Fruit fly (Drosophila melanogaster): ENCODE data around the gene Lectin-galC1.
A peak's percentile ranks its signal among the peaks of the same experiment; 100 is the strongest.

The Lectin-galC1 gene

DNA sequence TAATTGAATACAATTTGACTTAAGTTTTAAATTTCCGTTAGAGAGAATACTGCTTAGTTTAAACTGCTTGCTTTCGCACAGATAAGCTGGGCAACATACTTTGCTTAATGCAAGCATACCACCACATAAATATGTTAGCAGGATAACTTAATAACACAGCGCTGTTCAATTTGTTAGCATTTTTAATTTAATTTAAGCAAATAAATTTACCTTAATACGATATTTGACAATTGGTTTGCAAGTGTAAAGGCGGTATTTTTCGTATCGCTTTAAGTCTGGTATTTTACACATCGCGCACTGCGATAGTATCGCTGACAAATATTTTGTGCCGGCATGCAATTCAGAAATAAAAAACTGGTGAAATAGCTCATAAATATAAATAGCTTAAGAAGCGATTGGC is 13.1 kb downstream of the Lectin-galC1 start, which contains the start of gene RtcB (continued):
- no peak for TF ChIP-seq sqz (GFP tag; optimal IDR thresholded peaks at IDR 0.05)
- TF ChIP-seq BtbVII (GFP tag; optimal IDR thresholded peaks at IDR 0.05), result no peak
- TF ChIP-seq caup (GFP tag; optimal IDR thresholded peaks at IDR 0.05; ENCODE audit: severe bottlenecking), result no peak
- no peak for TF ChIP-seq CG10274 (GFP tag; optimal IDR thresholded peaks at IDR 0.05)
- no peak for TF ChIP-seq CG16863 (GFP tag; optimal IDR thresholded peaks at IDR 0.05)
- no peak for TF ChIP-seq pan (optimal IDR thresholded peaks at IDR 0.05)
- no peak for TF ChIP-seq pan (GFP tag; optimal IDR thresholded peaks at IDR 0.05 in 1 of 2, IDR thresholded peaks at IDR 0.05 in 1 of 2)
- TF ChIP-seq CG8765 (GFP tag; IDR thresholded peaks at IDR 0.05), result no peak
- no peak for TF ChIP-seq Antp (GFP tag; optimal IDR thresholded peaks at IDR 0.05)
- no peak for TF ChIP-seq CG6272 (GFP tag; IDR thresholded peaks at IDR 0.05)
- TF ChIP-seq z (GFP tag; IDR thresholded peaks at IDR 0.05), result no peak
- no peak for TF ChIP-seq CG5953 (GFP tag; IDR thresholded peaks at IDR 0.05)
- TF ChIP-seq schlank (tag; optimal IDR thresholded peaks at IDR 0.05), result no peak
- TF ChIP-seq croc (GFP tag; conservative IDR thresholded peaks at IDR 0.05), result no peak
- no peak for TF ChIP-seq zen (tag; optimal IDR thresholded peaks at IDR 0.05)
- TF ChIP-seq CG11504 (tag; optimal IDR thresholded peaks at IDR 0.05), result peak; percentile 33
- TF ChIP-seq CG8281 (tag; optimal IDR thresholded peaks at IDR 0.05), result no peak
- TF ChIP-seq odd (GFP tag; optimal IDR thresholded peaks at IDR 0.05), result no peak
- TF ChIP-seq nom (GFP tag; optimal IDR thresholded peaks at IDR 0.05), result no peak
- TF ChIP-seq CG11085 (GFP tag; IDR thresholded peaks at IDR 0.05), result no peak
- TF ChIP-seq CG17802 (tag; optimal IDR thresholded peaks at IDR 0.05), result peak; percentile 9
- TF ChIP-seq CG1602 (GFP tag; optimal IDR thresholded peaks at IDR 0.05), result no peak
- no peak for TF ChIP-seq CG31224 (GFP tag; IDR thresholded peaks at IDR 0.05)
- no peak for TF ChIP-seq Hr3 (GFP tag; optimal IDR thresholded peaks at IDR 0.05)
- no peak for TF ChIP-seq CG18599 (GFP tag; optimal IDR thresholded peaks at IDR 0.05)
- TF ChIP-seq lbe (GFP tag; optimal IDR thresholded peaks at IDR 0.05), result peak; percentile 12
- no peak for TF ChIP-seq CG12942 (GFP tag; optimal IDR thresholded peaks at IDR 0.05)
- TF ChIP-seq dati (GFP tag; IDR thresholded peaks at IDR 0.05), result no peak
- no peak for TF ChIP-seq CG11695 (GFP tag; IDR thresholded peaks at IDR 0.05)
- TF ChIP-seq CG4282 (GFP tag; optimal IDR thresholded peaks at IDR 0.05), result no peak
- peak; percentile 95 for TF ChIP-seq amos (GFP tag; IDR thresholded peaks at IDR 0.05; ENCODE audit: partially characterized antibody)
- TF ChIP-seq CG4730 (GFP tag; IDR thresholded peaks at IDR 0.05), result no peak
- no peak for TF ChIP-seq kah (GFP tag; optimal IDR thresholded peaks at IDR 0.05)
- TF ChIP-seq CG15073 (GFP tag; optimal IDR thresholded peaks at IDR 0.05), result no peak
- no peak for TF ChIP-seq danr (GFP tag; IDR thresholded peaks at IDR 0.05)
- no peak for TF ChIP-seq CG14965 (GFP tag; optimal IDR thresholded peaks at IDR 0.05; ENCODE audit: borderline replicate concordance)
- no peak for TF ChIP-seq Neu2 (GFP tag; optimal IDR thresholded peaks at IDR 0.05; ENCODE audit: borderline replicate concordance)
- peak; percentile 98 for TF ChIP-seq sna (GFP tag; IDR thresholded peaks at IDR 0.05; ENCODE audit: partially characterized antibody)
- TF ChIP-seq CG16815 (GFP tag; optimal IDR thresholded peaks at IDR 0.05), result no peak
- no peak for TF ChIP-seq twi (tag; optimal IDR thresholded peaks at IDR 0.05)
- no peak for TF ChIP-seq CG15269 (tag; optimal IDR thresholded peaks at IDR 0.05)
- TF ChIP-seq Rfx (GFP tag; IDR thresholded peaks at IDR 0.05), result no peak; the same call in 1 of the 2 replicates
- no peak for TF ChIP-seq ttk (GFP tag; IDR thresholded peaks at IDR 0.05)
- TF ChIP-seq CG16779 (GFP tag; IDR thresholded peaks at IDR 0.05), result no peak
- TF ChIP-seq Sox102F (GFP tag; optimal IDR thresholded peaks at IDR 0.05), result no peak
- TF ChIP-seq CG5245 (GFP tag; optimal IDR thresholded peaks at IDR 0.05), result no peak
- TF ChIP-seq CG12769 (tag; optimal IDR thresholded peaks at IDR 0.05), result peak; percentile 21
- TF ChIP-seq Hr51 (GFP tag; optimal IDR thresholded peaks at IDR 0.05), result no peak
- TF ChIP-seq CG14667 (GFP tag; IDR thresholded peaks at IDR 0.05), result no peak
- no peak for TF ChIP-seq tap (tag; optimal IDR thresholded peaks at IDR 0.05)
- TF ChIP-seq mld (GFP tag; IDR thresholded peaks at IDR 0.05; ENCODE audit: partially characterized antibody), result peak; percentile 91
- no peak for TF ChIP-seq CG14014 (GFP tag; IDR thresholded peaks at IDR 0.05)

Data from whole organism, embryonic.